Worm (Caenorhabditis elegans) whole organism, L4/young adult: ENCODE measurements around the gene mec-12.

ENCODE experiments used
- dao-5 ChIP-seq: sonication (generic microtip); optimal IDR thresholded peaks from 2 replicates; lab custom pipeline; 2016; ENCODE audit warnings: missing genotype, missing genetic modification characterization, moderate library complexity, missing compliant biosample characterization
- him-1 ChIP-seq: sonication (generic microtip); optimal IDR thresholded peaks from 2 replicates; lab custom pipeline; 2016; ENCODE audit warnings: missing genotype, missing genetic modification reagents, missing genetic modification characterization, missing compliant biosample characterization

DNA sequence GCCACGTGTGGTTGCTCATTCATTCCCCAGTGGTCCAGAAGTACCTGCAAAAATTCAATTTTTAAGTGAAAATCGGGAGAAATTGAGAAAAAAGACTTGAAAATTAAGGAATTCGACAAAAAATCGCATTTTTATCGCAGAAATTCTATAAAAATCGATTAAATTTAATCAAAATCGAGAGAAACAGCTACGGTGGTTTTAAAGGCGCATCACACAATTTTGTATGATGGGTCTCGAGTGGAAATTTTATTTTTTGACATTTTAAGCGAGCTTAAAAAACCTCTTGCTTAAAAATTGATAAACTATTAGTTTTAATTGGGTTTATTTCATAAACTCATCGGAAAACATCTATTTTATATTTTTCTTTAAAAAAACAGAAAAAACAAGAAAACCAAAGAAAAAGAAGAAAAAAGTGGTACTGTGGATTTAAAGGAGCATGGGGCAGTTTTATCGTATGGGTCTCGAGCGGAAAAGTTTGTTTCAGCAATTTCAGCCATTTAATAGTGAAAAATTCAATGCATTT is 11.9 kb downstream of the mec-12 start, which contains the start of gene nipa-1:
- TF ChIP-seq dao-5 (tag; lab: Kevin White, UChicago) (no peak), him-1 (tag; lab: Kevin White, UChicago) (no peak)
